Worm (Caenorhabditis elegans) whole organism, L4/young adult: ENCODE measurements around the gene T04H1.13.

Experiments used
- dao-5 ChIP-seq: sonication (generic microtip); optimal IDR thresholded peaks from 2 replicates; lab custom pipeline; 2016; ENCODE audit warnings: missing genotype, missing genetic modification characterization, moderate library complexity, missing compliant biosample characterization
- him-1 ChIP-seq: sonication (generic microtip); optimal IDR thresholded peaks from 2 replicates; lab custom pipeline; 2016; ENCODE audit warnings: missing genotype, missing genetic modification reagents, missing genetic modification characterization, missing compliant biosample characterization

DNA sequence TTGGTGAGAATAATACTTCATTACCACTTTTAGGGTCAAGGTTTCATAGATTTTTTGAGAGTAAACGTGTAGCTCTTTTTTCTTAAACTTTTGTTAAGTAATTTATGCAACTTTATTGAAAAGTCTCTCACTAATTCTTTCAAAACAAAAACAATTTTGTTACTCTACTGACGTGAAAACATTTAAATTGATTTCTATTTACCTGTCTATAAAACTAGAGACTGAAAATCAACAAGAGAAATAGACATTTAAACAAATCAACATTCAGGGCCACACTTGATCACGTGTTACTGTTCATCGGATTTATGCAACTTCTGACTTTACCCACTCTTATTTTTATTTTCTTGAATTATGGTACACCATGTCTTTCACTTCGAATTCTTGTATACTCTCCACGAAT, 11.6 kb upstream of the T04H1.13 start, which contains the start of gene ugt-55:
- no peak for TF ChIP-seq him-1
- no peak for TF ChIP-seq dao-5 (tag; lab: Kevin White, UChicago)
